Fruit fly (Drosophila melanogaster): ENCODE data around the gene Hs2st.

- TF ChIP-seq h (optimal IDR thresholded peaks at IDR 0.05) = no peak
- TF ChIP-seq Sin3A (optimal IDR thresholded peaks at IDR 0.05) = no peak
- TF ChIP-seq Myc (optimal IDR thresholded peaks at IDR 0.05) = no peak
- no peak for TF ChIP-seq insv (optimal IDR thresholded peaks at IDR 0.05)
- no peak for TF ChIP-seq ttk (optimal IDR thresholded peaks at IDR 0.05)
- TF ChIP-seq psq (optimal IDR thresholded peaks at IDR 0.05) = no peak
Measured at dm6 chr2L:19442627-19443026, 1.9 kb downstream of the Hs2st start, which contains the start of gene CG10237.

Measured in Kc167 (cell line).